Fruit fly (Drosophila melanogaster): Measurements from ENCODE around the gene Cp7Fb.

Cp7Fb gene

dm6 chrX:8452163-8452562 is 21.5 kb upstream of the Cp7Fb start (continued):
- TF ChIP-seq CG3163 (GFP tag; optimal IDR thresholded peaks at IDR 0.05) (no peak), CG34422 (GFP tag; IDR thresholded peaks at IDR 0.05) (no peak), Doc3 (GFP tag; IDR thresholded peaks at IDR 0.05; ENCODE audit: partially characterized antibody) (peak; percentile 88), CG1024 (GFP tag; IDR thresholded peaks at IDR 0.05) (no peak), Bgb (GFP tag; IDR thresholded peaks at IDR 0.05; ENCODE audit: partially characterized antibody) (peak; percentile 95), hbn (GFP tag; IDR thresholded peaks at IDR 0.05; ENCODE audit: partially characterized antibody) (peak; percentile 92), dmrt11E (tag; optimal IDR thresholded peaks at IDR 0.05) (no peak), CG32532 (GFP tag; IDR thresholded peaks at IDR 0.05) (no peak), CG11398 (GFP tag; optimal IDR thresholded peaks at IDR 0.05) (no peak), tin (GFP tag; optimal IDR thresholded peaks at IDR 0.05) (no peak), CG2199 (GFP tag; IDR thresholded peaks at IDR 0.05) (no peak), inv (GFP tag; IDR thresholded peaks at IDR 0.05; ENCODE audit: partially characterized antibody) (peak; percentile 82; the same call in 1 of the 2 replicates), Nf-YB (GFP tag; optimal IDR thresholded peaks at IDR 0.05) (no peak), bowl (GFP tag; IDR thresholded peaks at IDR 0.05) (no peak), nerfin-2 (GFP tag; IDR thresholded peaks at IDR 0.05; ENCODE audit: partially characterized antibody) (peak; percentile 100), CG14710 (tag; optimal IDR thresholded peaks at IDR 0.05) (no peak), klu (GFP tag; IDR thresholded peaks at IDR 0.05) (no peak), Dll (GFP tag; IDR thresholded peaks at IDR 0.05; ENCODE audit: partially characterized antibody) (peak; percentile 92), ato (GFP tag; IDR thresholded peaks at IDR 0.05; ENCODE audit: partially characterized antibody) (peak; percentile 100), CG42726 (GFP tag; IDR thresholded peaks at IDR 0.05; ENCODE audit: partially characterized antibody) (peak; percentile 71; the same call in 1 of the 2 replicates), HLH4C (GFP tag; IDR thresholded peaks at IDR 0.05; ENCODE audit: partially characterized antibody) (peak; percentile 100), tna (GFP tag; IDR thresholded peaks at IDR 0.05; ENCODE audit: partially characterized antibody) (peak; percentile 100), pb (GFP tag; optimal IDR thresholded peaks at IDR 0.05) (no peak), CG12942 (GFP tag; optimal IDR thresholded peaks at IDR 0.05) (no peak), CG10366 (GFP tag; IDR thresholded peaks at IDR 0.05) (no peak), Poxn (GFP tag; IDR thresholded peaks at IDR 0.05) (no peak), CG3281 (GFP tag; optimal IDR thresholded peaks at IDR 0.05) (no peak), chinmo (GFP tag; IDR thresholded peaks at IDR 0.05; ENCODE audit: partially characterized antibody) (peak; percentile 100), HLH54F (GFP tag; optimal IDR thresholded peaks at IDR 0.05) (no peak), zen2 (GFP tag; IDR thresholded peaks at IDR 0.05; ENCODE audit: partially characterized antibody) (peak; percentile 100), mld (GFP tag; IDR thresholded peaks at IDR 0.05; ENCODE audit: partially characterized antibody) (peak; percentile 100), sna (GFP tag; IDR thresholded peaks at IDR 0.05; ENCODE audit: partially characterized antibody) (peak; percentile 97), CG10431 (GFP tag; optimal IDR thresholded peaks at IDR 0.05) (no peak), Opbp (GFP tag; IDR thresholded peaks at IDR 0.05; ENCODE audit: partially characterized antibody) (peak; percentile 99; the same call in 2 of the 3 replicates), H15 (GFP tag; IDR thresholded peaks at IDR 0.05) (no peak), Stat92E (GFP tag; optimal IDR thresholded peaks at IDR 0.05) (no peak), prd (optimal IDR thresholded peaks at IDR 0.05) (no peak), prd (GFP tag; IDR thresholded peaks at IDR 0.05) (no peak), ems (GFP tag; optimal IDR thresholded peaks at IDR 0.05) (no peak), CG2712 (tag; optimal IDR thresholded peaks at IDR 0.05) (no peak), dimm (GFP tag; IDR thresholded peaks at IDR 0.05) (no peak), CG14860 (GFP tag; IDR thresholded peaks at IDR 0.05; ENCODE audit: partially characterized antibody) (peak; percentile 100), MESR4 (GFP tag; optimal IDR thresholded peaks at IDR 0.05) (no peak), CG16813 (GFP tag; IDR thresholded peaks at IDR 0.05; ENCODE audit: partially characterized antibody) (peak; percentile 99), gt (GFP tag; IDR thresholded peaks at IDR 0.05) (no peak), Xbp1 (GFP tag; optimal IDR thresholded peaks at IDR 0.05) (no peak), hkb (optimal IDR thresholded peaks at IDR 0.05) (no peak), hkb (GFP tag; IDR thresholded peaks at IDR 0.05) (no peak), Lpt (GFP tag; optimal IDR thresholded peaks at IDR 0.05) (no peak), Scr (GFP tag; IDR thresholded peaks at IDR 0.05; ENCODE audit: partially characterized antibody) (peak; percentile 90)

Data from whole organism, embryonic.